Fruit fly (Drosophila melanogaster) Kc167 (cell line): Measurements from ENCODE around the gene CG5273.

ENCODE experiments used
- Myc ChIP-seq: fragments of >200 bp; optimal IDR thresholded peaks from 2 replicates; lab custom pipeline; 2017; ENCODE audit warnings: missing external identifiers
- Sin3A ChIP-seq: fragments of >200 bp; optimal IDR thresholded peaks from 2 replicates; lab custom pipeline; 2018; ENCODE audit warnings: missing external identifiers
- h ChIP-seq: fragments of >200 bp; optimal IDR thresholded peaks from 3 replicates; lab custom pipeline; 2018; ENCODE audit warnings: missing external identifiers
- insv ChIP-seq: fragments of >200 bp; optimal IDR thresholded peaks from 3 replicates; lab custom pipeline; 2018; ENCODE audit warnings: missing external identifiers
- psq ChIP-seq: fragments of >200 bp; optimal IDR thresholded peaks from 2 replicates; lab custom pipeline; 2017; ENCODE audit warnings: missing external identifiers
- ttk ChIP-seq: sonication (Bioruptor generic); optimal IDR thresholded peaks from 2 replicates; lab custom pipeline; 2017; ENCODE audit warnings: missing external identifiers

The CG5273 gene

DNA sequence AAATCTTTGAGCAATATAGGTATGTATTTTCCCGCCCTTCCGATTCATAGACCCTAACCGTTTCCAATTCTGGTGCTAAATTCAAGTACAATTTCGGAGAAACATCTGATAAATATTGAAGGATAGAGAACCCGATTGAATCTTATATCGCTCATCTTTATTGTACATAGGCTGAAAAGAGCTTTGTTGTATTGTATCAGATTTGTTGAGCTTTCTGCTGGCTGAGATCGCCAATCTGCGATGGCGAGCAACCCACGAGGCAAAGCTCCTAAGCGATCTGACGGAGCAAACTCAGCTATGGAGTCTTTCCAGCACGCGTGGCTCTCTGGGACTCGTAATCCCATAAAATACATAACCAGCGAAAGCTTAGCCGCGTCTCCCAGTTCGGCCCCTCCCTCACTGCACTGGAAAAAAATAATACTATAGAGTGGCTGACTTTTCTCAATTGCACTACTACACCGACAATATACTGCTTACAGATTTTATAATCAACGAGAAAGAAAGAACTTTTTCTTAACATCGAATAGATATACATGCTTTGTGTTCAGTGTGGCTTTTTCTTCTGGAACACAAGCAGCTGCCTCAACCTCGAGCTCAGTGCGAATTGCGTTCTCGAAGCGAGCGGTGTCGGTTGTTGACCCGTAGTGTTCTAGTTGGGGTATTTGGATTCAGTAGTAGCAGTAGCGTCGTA is 3.6 kb upstream of the CG5273 start:
- TF ChIP-seq psq, result no peak
- no peak for TF ChIP-seq Myc (lab: Kevin White, UChicago)
- TF ChIP-seq h (lab: Kevin White, UChicago), result no peak
- TF ChIP-seq insv, result no peak
- TF ChIP-seq ttk, result no peak
- no peak for TF ChIP-seq Sin3A (lab: Kevin White, UChicago)

DNA sequence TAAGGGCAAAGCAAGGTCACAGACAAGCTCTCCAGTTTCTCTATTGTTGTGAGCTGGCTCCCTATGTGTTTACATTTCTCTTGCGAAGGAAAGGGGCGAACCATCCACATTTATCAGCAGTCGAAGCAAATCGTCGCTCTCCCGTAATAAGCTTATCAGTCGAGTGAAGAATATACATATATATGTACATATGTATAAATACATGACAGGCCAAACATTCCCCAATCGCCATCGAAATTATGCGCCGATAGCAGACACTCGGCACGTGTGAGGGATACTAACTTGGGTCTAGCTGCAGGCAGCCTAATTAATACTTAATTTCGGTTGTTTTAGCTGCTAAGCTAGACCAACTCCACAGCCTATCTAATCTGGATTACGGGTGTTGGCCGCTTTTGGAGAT is 2.5 kb upstream of the CG5273 start:
- TF ChIP-seq psq (no peak), ttk (no peak), Sin3A (lab: Kevin White, UChicago) (no peak), Myc (lab: Kevin White, UChicago) (no peak), h (lab: Kevin White, UChicago) (no peak), insv (no peak)

DNA sequence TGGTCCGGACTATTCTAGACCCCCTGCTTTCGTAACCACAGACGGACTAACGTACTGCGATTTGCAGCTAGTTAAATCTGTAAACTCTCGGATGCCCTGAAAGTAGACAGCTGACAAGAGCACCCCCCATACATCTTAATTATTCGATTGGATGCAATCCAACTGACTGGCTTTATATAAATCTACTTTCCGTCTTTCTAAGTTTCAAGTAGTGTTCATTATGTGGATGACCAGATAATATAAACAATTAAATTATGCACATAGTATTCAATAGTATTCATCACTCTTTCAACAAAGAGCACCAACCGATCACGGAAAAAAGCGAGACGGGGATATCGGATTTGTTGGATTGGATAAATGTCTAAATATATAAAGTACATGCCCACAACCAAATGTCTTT is 2.7 kb downstream of the CG5273 start:
- no peak for TF ChIP-seq h (lab: Kevin White, UChicago)
- no peak for TF ChIP-seq Myc (lab: Kevin White, UChicago)
- TF ChIP-seq psq, result no peak
- no peak for TF ChIP-seq ttk
- TF ChIP-seq insv, result no peak
- TF ChIP-seq Sin3A (lab: Kevin White, UChicago), result no peak

DNA sequence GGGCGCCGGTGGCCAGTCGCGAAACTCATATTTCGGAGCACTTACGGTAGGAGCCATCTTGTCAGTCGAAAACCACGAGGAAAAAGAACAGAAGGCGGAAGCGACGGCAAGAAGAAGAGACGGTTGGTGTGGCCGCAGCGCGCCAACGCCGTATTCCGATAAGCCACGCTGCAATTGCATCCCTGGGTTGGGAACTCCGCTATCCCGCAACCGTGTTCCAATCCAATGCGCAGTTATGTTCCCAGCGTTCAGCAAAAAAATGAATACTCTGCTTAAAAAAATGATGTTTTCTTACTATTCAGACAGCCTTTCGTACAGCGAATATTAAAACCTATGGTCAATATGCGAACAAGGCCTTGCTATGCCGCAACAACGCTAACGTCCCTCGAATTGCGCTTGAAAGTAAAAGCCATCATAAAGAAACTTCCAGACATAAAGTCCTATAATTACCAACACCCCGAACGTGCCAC is 5.7 kb downstream of the CG5273 start, which contains the start of gene RpL22:
Gene RpL22 (minus strand): TSS at position 92 of the 470 bp plus-strand sequence.
- TF ChIP-seq psq (no peak), Sin3A (lab: Kevin White, UChicago) (no peak)

DNA sequence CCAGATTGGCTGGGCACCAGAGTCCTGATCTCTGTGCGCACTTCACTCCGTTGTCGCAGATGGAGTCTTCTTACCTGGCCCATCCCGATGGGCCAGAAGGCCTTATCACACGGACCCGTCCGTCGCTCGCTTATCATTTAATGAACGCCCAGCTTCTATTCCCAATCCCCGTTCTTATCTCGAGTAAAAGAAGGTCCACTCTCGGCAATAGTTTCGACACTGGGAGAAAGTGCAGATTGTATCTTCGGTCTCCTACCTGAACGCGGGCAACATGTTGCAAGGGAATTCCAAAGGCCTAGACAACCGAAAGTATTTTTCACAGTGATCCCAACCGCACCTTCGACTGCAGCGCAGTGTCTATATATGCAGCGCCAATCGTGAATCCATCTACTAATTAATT is 6.7 kb downstream of the CG5273 start:
- TF ChIP-seq ttk, result no peak

DNA sequence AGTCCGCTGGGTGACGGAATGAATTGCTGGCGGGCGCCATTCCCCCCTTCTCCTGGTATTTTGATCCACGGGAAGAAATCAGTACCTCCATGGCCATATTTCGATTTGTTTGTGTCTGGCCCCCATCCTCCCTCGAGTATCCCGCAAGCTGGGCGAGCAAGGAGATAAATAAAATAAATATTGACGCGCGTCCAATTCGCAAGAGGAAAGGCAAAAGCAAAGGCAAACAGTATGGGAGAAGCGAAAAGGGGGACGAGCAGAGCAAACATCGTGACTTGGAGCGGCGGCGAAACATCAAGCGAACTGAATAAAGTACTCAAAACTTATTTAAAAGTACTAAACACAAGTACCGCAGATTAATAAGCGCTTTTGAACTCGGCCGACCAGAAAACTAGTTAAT is 8.5 kb downstream of the CG5273 start:
- TF ChIP-seq Sin3A (lab: Kevin White, UChicago) (no peak), psq (no peak), Myc (lab: Kevin White, UChicago) (no peak), ttk (no peak), h (lab: Kevin White, UChicago) (no peak), insv (no peak)

DNA sequence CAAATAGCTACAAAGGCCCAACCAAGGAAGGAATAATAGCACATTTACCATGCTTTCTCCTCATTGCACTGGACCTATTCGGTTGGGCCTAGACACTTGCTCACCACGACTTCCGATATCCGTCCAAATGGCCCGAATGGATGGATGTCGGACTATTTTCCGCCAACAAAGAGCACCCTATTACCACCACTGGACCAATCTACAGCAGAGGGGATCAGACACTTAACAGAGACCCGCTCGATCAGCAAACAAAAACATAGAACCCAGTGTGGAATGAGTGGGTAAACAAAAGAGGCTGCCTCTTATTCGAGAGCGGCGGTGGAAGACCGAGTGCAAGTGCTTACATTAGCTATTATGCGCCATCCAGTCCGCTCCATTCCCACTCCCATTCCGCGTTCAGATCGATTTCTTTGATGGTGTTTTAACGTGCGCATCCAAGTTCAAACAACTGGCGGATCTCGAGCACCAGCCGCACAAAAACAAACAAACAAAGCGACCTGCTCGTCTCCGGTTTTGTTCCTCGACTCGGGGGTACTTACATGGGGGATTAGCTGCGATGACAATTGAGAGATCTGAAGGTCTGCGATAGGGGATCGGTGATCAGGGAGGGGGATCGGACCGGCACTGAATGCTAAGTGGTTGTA is 9.2 kb downstream of the CG5273 start:
- TF ChIP-seq h (lab: Kevin White, UChicago) (no peak), insv (no peak), Myc (lab: Kevin White, UChicago) (no peak), psq (no peak), Sin3A (lab: Kevin White, UChicago) (no peak), ttk (no peak)

DNA sequence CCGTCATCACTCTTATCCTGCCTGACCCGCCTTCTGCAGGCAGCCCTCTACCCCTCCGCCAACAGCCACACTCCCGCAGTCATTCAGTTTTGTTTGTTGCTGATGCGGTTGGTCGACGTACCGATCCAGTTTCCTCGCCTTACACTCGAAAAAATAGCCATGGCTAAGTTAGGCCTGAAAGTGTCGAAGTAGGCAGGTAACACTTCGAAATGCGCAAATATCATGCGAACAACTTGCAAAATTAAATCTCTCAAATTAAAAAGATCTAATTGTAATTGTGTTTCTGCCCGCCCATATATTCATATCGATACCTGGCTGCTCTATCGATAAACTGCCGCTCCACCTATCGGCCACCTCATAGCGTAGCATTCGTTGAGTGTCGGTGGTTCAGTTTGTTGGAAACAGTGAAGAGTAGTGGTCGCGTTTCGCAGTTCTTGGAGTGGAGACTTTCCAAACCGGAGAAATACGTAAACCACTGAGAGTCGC is 10.3 kb downstream of the CG5273 start, which contains the start of gene fz3:
Gene fz3 (plus strand): TSS at position 307 of the 486 bp plus-strand sequence.
- no peak for TF ChIP-seq ttk
- TF ChIP-seq Sin3A (lab: Kevin White, UChicago), result no peak
- TF ChIP-seq psq, result no peak
- TF ChIP-seq insv, result no peak

DNA sequence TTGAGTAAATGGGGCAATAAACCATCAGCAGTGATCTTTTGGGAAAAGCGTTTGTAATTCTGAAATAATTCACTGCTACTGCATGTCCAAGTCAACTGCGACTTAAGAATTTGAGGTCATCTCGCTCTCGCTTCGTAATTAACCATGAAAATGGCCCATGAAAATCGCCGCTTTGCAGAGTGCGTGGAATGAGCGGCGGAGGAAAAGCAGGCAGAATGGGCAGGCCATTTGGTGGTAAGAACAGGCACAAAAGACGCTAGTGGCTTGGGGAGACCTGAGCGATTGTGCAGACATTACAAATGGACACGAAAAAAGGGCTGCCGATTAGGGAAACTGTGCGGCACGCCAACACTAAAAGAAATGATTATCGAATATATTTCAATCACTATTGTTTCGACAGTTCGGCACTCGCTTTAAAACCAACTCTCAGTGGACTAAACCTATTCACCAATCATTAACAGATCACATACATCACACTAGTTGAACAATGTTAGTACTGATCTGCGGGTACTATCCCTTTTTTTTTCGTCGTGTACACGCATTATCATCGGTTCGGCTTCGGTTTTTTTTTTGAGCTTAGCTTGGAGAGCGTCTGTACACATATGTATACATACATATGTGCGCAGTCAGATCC is 12.2 kb downstream of the CG5273 start:
- TF ChIP-seq Sin3A (lab: Kevin White, UChicago) (no peak), ttk (no peak), psq (no peak), insv (no peak), Myc (lab: Kevin White, UChicago) (no peak), h (lab: Kevin White, UChicago) (no peak)

DNA sequence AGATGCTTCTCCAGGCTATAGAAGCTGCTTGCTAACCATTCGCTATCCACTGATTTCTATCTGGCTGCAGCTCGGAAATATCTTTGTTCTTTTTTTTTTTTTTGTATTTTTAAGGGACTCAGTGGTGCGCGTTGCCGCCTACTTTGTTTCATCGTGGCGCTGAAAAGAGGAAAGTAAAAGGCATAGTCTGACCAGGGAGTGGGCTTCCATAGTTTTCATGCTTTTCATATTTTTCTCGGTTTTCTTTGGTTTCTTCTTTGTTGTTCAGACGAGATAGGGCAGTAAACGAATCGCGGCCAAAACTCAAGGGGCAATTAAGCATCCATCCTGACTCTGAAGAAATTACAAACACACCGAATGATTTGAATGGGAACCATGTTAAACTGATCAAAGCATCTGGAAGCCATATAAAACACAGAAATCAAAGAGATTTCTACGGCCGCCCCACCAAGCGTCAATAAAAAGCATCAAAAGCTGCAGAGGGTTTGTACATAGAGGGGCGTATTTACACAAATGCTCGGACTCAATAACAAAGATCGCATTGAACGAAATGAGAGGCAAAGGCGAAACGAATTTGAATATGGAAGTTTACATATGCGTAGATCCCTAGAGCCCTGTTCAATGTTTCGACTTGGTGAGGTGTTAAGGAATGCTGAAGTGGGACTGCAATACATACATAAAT is 13.1 kb downstream of the CG5273 start:
- TF ChIP-seq Sin3A (lab: Kevin White, UChicago) (no peak), insv (no peak), ttk (no peak), psq (no peak), Myc (lab: Kevin White, UChicago) (no peak), h (lab: Kevin White, UChicago) (no peak)

DNA sequence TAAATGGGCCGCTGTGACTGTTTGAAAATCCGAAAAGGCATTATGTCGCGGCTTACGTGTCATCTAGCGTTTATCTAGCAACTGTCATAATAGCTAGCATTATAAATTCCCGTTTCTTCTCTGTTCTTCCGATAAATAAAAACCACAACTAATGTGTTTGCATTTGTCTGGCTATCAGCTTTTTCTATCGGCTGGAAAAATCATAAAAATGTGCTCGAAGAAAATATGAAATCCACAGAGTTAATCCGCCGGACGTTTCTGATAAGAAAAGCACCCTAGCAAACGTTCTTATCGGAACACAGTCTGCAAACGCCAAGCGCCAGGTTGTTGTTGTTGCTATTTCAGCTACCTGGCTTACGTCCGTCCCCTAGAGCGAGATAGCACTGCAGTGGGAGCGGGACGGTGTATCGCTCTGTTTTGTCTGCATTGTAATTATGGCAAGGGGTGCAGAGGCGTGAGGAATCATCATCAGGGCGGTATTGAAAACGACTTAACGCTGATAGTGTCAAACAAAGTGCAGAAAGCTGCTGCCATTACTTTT is 14.8 kb downstream of the CG5273 start:
- no peak for TF ChIP-seq ttk
- TF ChIP-seq Sin3A (lab: Kevin White, UChicago), result no peak
- TF ChIP-seq psq, result no peak
- TF ChIP-seq Myc (lab: Kevin White, UChicago), result no peak

DNA sequence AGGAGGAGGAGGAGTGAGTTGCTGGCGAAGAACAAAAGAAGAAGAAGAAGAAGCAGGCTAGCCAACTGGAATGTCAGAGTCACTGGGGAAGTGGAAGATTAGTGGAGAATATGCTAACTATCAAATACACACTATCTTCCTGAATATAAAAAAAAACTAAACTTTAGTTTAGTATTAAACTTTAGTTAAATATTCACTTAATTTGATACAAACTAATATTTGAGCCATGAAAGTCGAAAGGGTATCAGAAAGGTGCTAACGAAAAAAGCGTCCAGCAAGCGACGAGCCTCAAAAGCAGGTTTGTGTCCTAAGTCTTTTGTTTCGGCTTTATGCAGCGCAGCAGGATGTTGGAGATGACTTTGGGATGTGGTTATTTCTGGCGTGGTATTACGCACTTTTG is 15.8 kb downstream of the CG5273 start:
- TF ChIP-seq insv (no peak), h (lab: Kevin White, UChicago) (no peak), Sin3A (lab: Kevin White, UChicago) (no peak), psq (no peak), Myc (lab: Kevin White, UChicago) (no peak), ttk (no peak)
